Fruit fly (Drosophila melanogaster): ENCODE data around the gene Dd.

Gene Dd

DNA sequence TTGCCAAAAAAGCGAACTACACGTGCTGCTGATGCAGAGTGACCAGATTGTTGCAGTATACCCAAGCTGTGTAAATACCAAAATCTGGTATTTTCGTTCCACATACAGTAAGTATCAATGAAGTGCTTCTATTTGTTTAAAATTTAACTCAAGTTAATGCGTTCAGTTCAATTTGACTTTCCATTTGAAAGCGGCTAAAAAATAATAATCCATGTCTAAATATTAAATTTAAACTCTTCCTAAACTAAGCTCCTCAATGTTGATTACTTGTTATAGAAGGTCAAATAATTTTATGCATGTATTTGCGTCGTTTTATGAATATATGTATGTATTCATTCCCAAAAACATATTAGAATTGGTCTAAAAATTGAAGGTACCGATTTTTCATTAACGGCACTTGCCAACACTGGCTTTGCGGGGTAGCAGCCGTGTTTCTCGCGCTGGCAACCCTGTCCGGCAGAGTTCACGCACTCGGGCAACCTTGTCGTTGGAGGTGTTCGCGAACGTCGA, 26.0 kb upstream of the Dd start, which contains the start of the genes peng and sol (continued):
- peak; percentile 52 for TF ChIP-seq Hand (GFP tag; optimal IDR thresholded peaks at IDR 0.05)
- TF ChIP-seq sob (GFP tag; IDR thresholded peaks at IDR 0.05), result peak; percentile 72
- TF ChIP-seq seq (GFP tag; IDR thresholded peaks at IDR 0.05), result peak; percentile 53
- TF ChIP-seq fd64A (GFP tag; optimal IDR thresholded peaks at IDR 0.05), result no peak
- TF ChIP-seq CG14014 (GFP tag; IDR thresholded peaks at IDR 0.05), result peak; percentile 52; the same call in 1 of the 2 replicates
- TF ChIP-seq CG10565 (GFP tag; optimal IDR thresholded peaks at IDR 0.05), result no peak
- TF ChIP-seq CG8924 (tag; optimal IDR thresholded peaks at IDR 0.05), result peak; percentile 46
- peak; percentile 45 for TF ChIP-seq CG9876 (GFP tag; optimal IDR thresholded peaks at IDR 0.05)
- TF ChIP-seq tio (GFP tag; optimal IDR thresholded peaks at IDR 0.05), result no peak
- TF ChIP-seq Hmr (GFP tag; optimal IDR thresholded peaks at IDR 0.05), result peak; percentile 82
- TF ChIP-seq ERR (GFP tag; optimal IDR thresholded peaks at IDR 0.05), result no peak
- peak; percentile 24 for TF ChIP-seq odd (GFP tag; optimal IDR thresholded peaks at IDR 0.05)
- peak; percentile 36 for TF ChIP-seq Mes4 (GFP tag; optimal IDR thresholded peaks at IDR 0.05)
- peak; percentile 71 for TF ChIP-seq CG3281 (GFP tag; optimal IDR thresholded peaks at IDR 0.05)
- peak; percentile 61 for TF ChIP-seq CG8388 (GFP tag; optimal IDR thresholded peaks at IDR 0.05)
- peak; percentile 25 for TF ChIP-seq mirr (GFP tag; optimal IDR thresholded peaks at IDR 0.05)
- TF ChIP-seq CG10321 (GFP tag; IDR thresholded peaks at IDR 0.05), result no peak
- TF ChIP-seq CG3163 (GFP tag; optimal IDR thresholded peaks at IDR 0.05), result peak; percentile 45
- TF ChIP-seq p53 (GFP tag; optimal IDR thresholded peaks at IDR 0.05), result no peak
- peak; percentile 69 for TF ChIP-seq Atf-2 (GFP tag; optimal IDR thresholded peaks at IDR 0.05)
- TF ChIP-seq mam (GFP tag; optimal IDR thresholded peaks at IDR 0.05), result peak; percentile 85
- TF ChIP-seq ac (GFP tag; optimal IDR thresholded peaks at IDR 0.05), result no peak
- TF ChIP-seq Eip74EF (GFP tag; optimal IDR thresholded peaks at IDR 0.05), result no peak
- TF ChIP-seq esg (GFP tag; conservative IDR thresholded peaks at IDR 0.05), result peak; percentile 53
- peak; percentile 66 for TF ChIP-seq PHDP (tag; optimal IDR thresholded peaks at IDR 0.05)
- no peak for TF ChIP-seq CG7745 (tag; optimal IDR thresholded peaks at IDR 0.05)
- no peak for TF ChIP-seq CG11093 (GFP tag; IDR thresholded peaks at IDR 0.05)
- TF ChIP-seq Ada2b (GFP tag; IDR thresholded peaks at IDR 0.05), result peak; percentile 59
- TF ChIP-seq CG16863 (GFP tag; optimal IDR thresholded peaks at IDR 0.05), result no peak
- no peak for TF ChIP-seq cas (GFP tag; IDR thresholded peaks at IDR 0.05)
- peak; percentile 87 for TF ChIP-seq lilli (GFP tag; optimal IDR thresholded peaks at IDR 0.05)
- peak; percentile 74 for TF ChIP-seq CG10209 (GFP tag; optimal IDR thresholded peaks at IDR 0.05)
- peak; percentile 76 for TF ChIP-seq Mad (GFP tag; optimal IDR thresholded peaks at IDR 0.05)
- TF ChIP-seq CG8944 (GFP tag; optimal IDR thresholded peaks at IDR 0.05), result peak; percentile 55
- TF ChIP-seq CG4707 (GFP tag; optimal IDR thresholded peaks at IDR 0.05), result no peak
- peak; percentile 85 for TF ChIP-seq gem (tag; optimal IDR thresholded peaks at IDR 0.05)
- peak; percentile 63 for TF ChIP-seq hkb (optimal IDR thresholded peaks at IDR 0.05)
- TF ChIP-seq hkb (GFP tag; IDR thresholded peaks at IDR 0.05), result no peak; the same call in 1 of the 2 replicates
- peak; percentile 23 for TF ChIP-seq psq (GFP tag; optimal IDR thresholded peaks at IDR 0.05)
- TF ChIP-seq Hr51 (GFP tag; optimal IDR thresholded peaks at IDR 0.05), result peak; percentile 16 to 74
- TF ChIP-seq CG4617 (GFP tag; optimal IDR thresholded peaks at IDR 0.05; ENCODE audit: borderline replicate concordance), result peak; percentile 48
- TF ChIP-seq CG30403 (GFP tag; optimal IDR thresholded peaks at IDR 0.05), result peak; percentile 87
- TF ChIP-seq schlank (tag; optimal IDR thresholded peaks at IDR 0.05), result peak; percentile 47
- TF ChIP-seq CG9727 (GFP tag; optimal IDR thresholded peaks at IDR 0.05), result peak; percentile 84
- TF ChIP-seq CG2199 (GFP tag; IDR thresholded peaks at IDR 0.05), result no peak
- TF ChIP-seq Stat92E (GFP tag; optimal IDR thresholded peaks at IDR 0.05), result no peak
- no peak for TF ChIP-seq Tbp (GFP tag; optimal IDR thresholded peaks at IDR 0.05)
- TF ChIP-seq NC2β (GFP tag; optimal IDR thresholded peaks at IDR 0.05), result peak; percentile 51
- peak; percentile 22; the same call in 1 of the 3 replicates for TF ChIP-seq croc (GFP tag; conservative IDR thresholded peaks at IDR 0.05)
- TF ChIP-seq Jarid2 (GFP tag; optimal IDR thresholded peaks at IDR 0.05), result no peak

Measured in whole organism, embryonic.